Worm (Caenorhabditis elegans) whole organism, young adult: ENCODE data around the gene F54F7.8.

Source experiments
- B0019.2 ChIP-seq: fragments of 200-800 bp; sonication (Bioruptor generic); conservative IDR thresholded peaks from 2 replicates; pipeline ENCODE4 v1.3.6; 2022; ENCODE audit warnings: missing genetic modification reagents, missing genetic modification characterization, missing compliant biosample characterization
- B0336.3 ChIP-seq: fragments of 200-800 bp; sonication (Bioruptor generic); IDR thresholded peaks from 2 replicates; pipeline ENCODE4 v1.3.6; 2022; ENCODE audit warnings: missing genetic modification characterization, missing compliant biosample characterization
- C06A6.2 ChIP-seq: fragments of 200-800 bp; sonication (Bioruptor generic); conservative IDR thresholded peaks from 2 replicates; pipeline ENCODE4 v1.3.6; 2022; ENCODE audit warnings: missing genetic modification characterization, missing compliant biosample characterization
- F22D6.2 ChIP-seq: sonication (generic microtip); optimal IDR thresholded peaks from 2 replicates; lab custom pipeline; 2016; ENCODE audit warnings: mild to moderate bottlenecking, missing genetic modification characterization, missing compliant biosample characterization
- F37B4.10 ChIP-seq: fragments of 200-800 bp; sonication (Bioruptor generic); IDR thresholded peaks from 2 replicates; pipeline ENCODE4 v1.3.6; 2022; ENCODE audit warnings: missing genetic modification characterization, missing compliant biosample characterization
- F39B2.1 ChIP-seq: fragments of 200-800 bp; sonication (Bioruptor generic); IDR thresholded peaks from 2 replicates; pipeline ENCODE4 v1.3.6; 2022; ENCODE audit warnings: missing genetic modification reagents, missing genetic modification characterization, missing compliant biosample characterization
- F52B5.7 ChIP-seq: sonication (generic microtip); optimal IDR thresholded peaks from 2 replicates; lab custom pipeline; 2016; ENCODE audit warnings: mild to moderate bottlenecking, missing genetic modification characterization, missing compliant biosample characterization
- F57C9.4 ChIP-seq: sonication (generic microtip); optimal IDR thresholded peaks from 2 replicates; lab custom pipeline; 2017; ENCODE audit warnings: mild to moderate bottlenecking, missing genetic modification characterization, missing compliant biosample characterization
- K11D2.4 ChIP-seq: fragments of 200-800 bp; sonication (Bioruptor generic); IDR thresholded peaks from 2 replicates; pipeline ENCODE4 v1.3.6; 2022; ENCODE audit warnings: missing genetic modification reagents, missing genetic modification characterization, missing compliant biosample characterization
- Y79H2A.3 ChIP-seq: fragments of 200-800 bp; sonication (Bioruptor generic); conservative IDR thresholded peaks from 2 replicates; pipeline ENCODE4 v1.3.6; 2022; ENCODE audit warnings: missing genetic modification reagents, missing genetic modification characterization, missing compliant biosample characterization
- Y95B8A.8 ChIP-seq: fragments of 200-800 bp; sonication (Bioruptor generic); IDR thresholded peaks from 2 replicates; pipeline ENCODE4 v1.3.6; 2022; ENCODE audit warnings: missing genetic modification reagents, missing genetic modification characterization, missing compliant biosample characterization
- akir-1 ChIP-seq: fragments of 200-800 bp; sonication (Bioruptor generic); optimal IDR thresholded peaks from 2 replicates; lab custom pipeline; 2018; ENCODE audit warnings: mild to moderate bottlenecking, missing genetic modification characterization, moderate library complexity, missing compliant biosample characterization
- athp-1 ChIP-seq: sonication (generic microtip); optimal IDR thresholded peaks from 2 replicates; lab custom pipeline; 2017; ENCODE audit warnings: mild to moderate bottlenecking, missing genetic modification characterization, missing compliant biosample characterization
- ccch-3 ChIP-seq: fragments of 200-800 bp; sonication (Bioruptor generic); optimal IDR thresholded peaks from 2 replicates; lab custom pipeline; 2018; ENCODE audit warnings: mild to moderate bottlenecking, missing genetic modification characterization, missing compliant biosample characterization
- ceh-40 ChIP-seq: fragments of 200-800 bp; sonication (Bioruptor generic); IDR thresholded peaks from 2 replicates; pipeline ENCODE4 v1.3.6; 2022; ENCODE audit warnings: missing genetic modification characterization, missing compliant biosample characterization
- chd-7 ChIP-seq: sonication (generic microtip); optimal IDR thresholded peaks from 2 replicates; lab custom pipeline; 2016; ENCODE audit warnings: mild to moderate bottlenecking, missing genetic modification characterization, moderate library complexity, missing compliant biosample characterization
- fkh-3 ChIP-seq: sonication (generic microtip); optimal IDR thresholded peaks from 2 replicates; lab custom pipeline; 2016; ENCODE audit warnings: mild to moderate bottlenecking, missing genetic modification characterization, missing compliant biosample characterization
- him-1 ChIP-seq: sonication (generic microtip); optimal IDR thresholded peaks from 2 replicates; lab custom pipeline; 2016; ENCODE audit warnings: missing genotype, missing genetic modification reagents, missing genetic modification characterization, missing compliant biosample characterization
- hmg-20 ChIP-seq: fragments of 200-800 bp; sonication (Bioruptor generic); IDR thresholded peaks from 2 replicates; pipeline ENCODE4 v1.3.6; 2022; ENCODE audit warnings: missing genetic modification reagents, missing genetic modification characterization, missing compliant biosample characterization
- lin-54 ChIP-seq: fragments of 200-800 bp; sonication (Bioruptor generic); optimal IDR thresholded peaks from 2 replicates; lab custom pipeline; 2018; ENCODE audit warnings: mild to moderate bottlenecking, missing genetic modification characterization, missing compliant biosample characterization
- madf-3 ChIP-seq: fragments of 200-800 bp; sonication (Bioruptor generic); IDR thresholded peaks from 2 replicates; pipeline ENCODE4 v1.3.6; 2022; ENCODE audit warnings: missing genetic modification reagents, missing genetic modification characterization, missing compliant biosample characterization
- madf-6 ChIP-seq: fragments of 200-800 bp; sonication (Bioruptor generic); IDR thresholded peaks from 2 replicates; pipeline ENCODE4 v1.3.6; 2022; ENCODE audit warnings: missing genetic modification reagents, missing genetic modification characterization, missing compliant biosample characterization
- mel-28 ChIP-seq: sonication (generic microtip); optimal IDR thresholded peaks from 2 replicates; lab custom pipeline; 2016; ENCODE audit warnings: borderline replicate concordance, mild to moderate bottlenecking, missing genetic modification characterization, missing compliant biosample characterization
- mes-4 ChIP-seq: sonication (generic microtip); optimal IDR thresholded peaks from 2 replicates; lab custom pipeline; 2016; ENCODE audit warnings: missing genotype, missing genetic modification characterization, missing compliant biosample characterization
- mxl-1 ChIP-seq: sonication (generic microtip); optimal IDR thresholded peaks from 2 replicates; lab custom pipeline; 2016; ENCODE audit warnings: missing genetic modification characterization, missing compliant biosample characterization
- nfya-2 ChIP-seq: fragments of 200-800 bp; sonication (Bioruptor generic); IDR thresholded peaks from 2 replicates; pipeline ENCODE4 v1.3.6; 2022; ENCODE audit warnings: missing genetic modification reagents, missing genetic modification characterization, missing compliant biosample characterization
- nhr-27 ChIP-seq: fragments of 200-800 bp; sonication (Bioruptor generic); optimal IDR thresholded peaks from 2 replicates; lab custom pipeline; 2018; ENCODE audit warnings: mild to moderate bottlenecking, missing genetic modification characterization, moderate library complexity, missing compliant biosample characterization
- rec-8 ChIP-seq, 2 experiments: sonication (generic microtip); optimal IDR thresholded peaks; 2 replicates each; lab custom pipeline; 2016; ENCODE audit warnings: mild to moderate bottlenecking in 2 of 2, missing genetic modification characterization in 2 of 2, missing genetic modification reagents in 2 of 2, missing genotype in 2 of 2, missing biosample characterization in 1 of 2, missing compliant biosample characterization in 1 of 2, moderate library complexity in 1 of 2
- snpc-1.3 ChIP-seq: sonication (generic microtip); optimal IDR thresholded peaks from 2 replicates; lab custom pipeline; 2017; ENCODE audit warnings: missing genetic modification characterization, mild to moderate bottlenecking, missing compliant biosample characterization, antibody characterized with exemption, moderate library complexity, missing genotype, missing genetic modification reagents; ENCODE audit not compliant: insufficient read depth
- sptf-2 ChIP-seq: fragments of 200-800 bp; sonication (Bioruptor generic); optimal IDR thresholded peaks from 2 replicates; lab custom pipeline; 2018; ENCODE audit warnings: mild to moderate bottlenecking, missing genetic modification characterization, missing compliant biosample characterization
- tbp1 ChIP-seq: fragments of 200-800 bp; sonication (Bioruptor generic); optimal IDR thresholded peaks from 2 replicates; lab custom pipeline; 2018; ENCODE audit warnings: mild to moderate bottlenecking, missing genetic modification characterization, missing compliant biosample characterization
- unc-62 ChIP-seq: fragments of 150-350 bp; optimal IDR thresholded peaks from 2 replicates; lab custom pipeline; 2014; ENCODE audit warnings: missing biosample characterization, missing genetic modification reagents, missing genetic modification characterization
- ztf-22 ChIP-seq: fragments of 200-800 bp; sonication (Bioruptor generic); optimal IDR thresholded peaks from 2 replicates; lab custom pipeline; 2018; ENCODE audit warnings: mild to moderate bottlenecking, missing genetic modification characterization, moderate library complexity, missing compliant biosample characterization
- ztf-28 ChIP-seq: fragments of 200-800 bp; sonication (Bioruptor generic); IDR thresholded peaks from 2 replicates; pipeline ENCODE4 v1.3.6; 2022; ENCODE audit warnings: missing genetic modification reagents, missing genetic modification characterization, missing compliant biosample characterization
- ztf-3 ChIP-seq: fragments of 200-800 bp; sonication (Bioruptor generic); optimal IDR thresholded peaks from 2 replicates; lab custom pipeline; 2018; ENCODE audit warnings: mild to moderate bottlenecking, missing genetic modification characterization, missing compliant biosample characterization
- ztf-6 ChIP-seq: fragments of 200-800 bp; sonication (Bioruptor generic); IDR thresholded peaks from 2 replicates; pipeline ENCODE4 v1.3.6; 2022; ENCODE audit warnings: missing genetic modification reagents, missing genetic modification characterization, missing compliant biosample characterization

The F54F7.8 gene

DNA sequence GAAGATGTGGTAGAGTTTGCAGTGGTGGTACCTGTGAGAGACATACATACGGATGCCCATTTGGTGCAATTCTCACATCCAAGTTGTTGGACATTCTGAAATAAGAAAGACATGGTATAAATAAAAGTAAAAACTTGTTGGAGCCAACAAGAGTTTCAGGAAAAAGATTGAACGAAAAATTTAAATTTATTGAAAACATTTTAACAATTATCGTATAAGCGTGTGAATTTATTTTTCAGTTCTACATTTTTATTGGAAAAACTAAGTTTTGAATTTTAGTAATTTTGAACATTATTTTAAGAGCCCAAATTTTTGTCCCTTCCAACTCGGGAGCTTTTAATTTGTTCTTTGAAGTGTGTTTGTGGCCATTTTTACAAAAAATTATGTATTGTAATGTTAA, at the start of gene F54F7.8:
Gene F54F7.8 (minus strand): TSS at position 101 of the 400 bp plus-strand sequence.
- TF ChIP-seq ztf-22 (GFP tag; lab: Kevin White, UChicago) (no peak), unc-62 (no peak), F22D6.2 (no peak), K11D2.4 (GFP tag; lab: Robert Waterston, UW) (no peak), F52B5.7 (tag; lab: Kevin White, UChicago) (no peak), him-1 (tag; lab: Kevin White, UChicago) (no peak), hmg-20 (GFP tag; lab: Robert Waterston, UW) (no peak), mel-28 (tag; lab: Kevin White, UChicago) (no peak), lin-54 (GFP tag; lab: Kevin White, UChicago) (no peak), F37B4.10 (no peak), ceh-40 (GFP tag; lab: Robert Waterston, UW) (no peak), rec-8 (tag; optimal IDR thresholded peaks at IDR 0.05; lab: Kevin White, UChicago) (no peak), ztf-6 (GFP tag; lab: Robert Waterston, UW) (no peak)
- TF ChIP-seq, all 124 proteins: peak for 0

ce11 chrX:11902661-11903060, 47.9 kb upstream of the F54F7.8 start, which contains the start of gene Y62H9A.10:
TSS of gene Y62H9A.10 (minus strand) at chrX:11902761.
- no peak for TF ChIP-seq ccch-3 (GFP tag; lab: Kevin White, UChicago)

DNA sequence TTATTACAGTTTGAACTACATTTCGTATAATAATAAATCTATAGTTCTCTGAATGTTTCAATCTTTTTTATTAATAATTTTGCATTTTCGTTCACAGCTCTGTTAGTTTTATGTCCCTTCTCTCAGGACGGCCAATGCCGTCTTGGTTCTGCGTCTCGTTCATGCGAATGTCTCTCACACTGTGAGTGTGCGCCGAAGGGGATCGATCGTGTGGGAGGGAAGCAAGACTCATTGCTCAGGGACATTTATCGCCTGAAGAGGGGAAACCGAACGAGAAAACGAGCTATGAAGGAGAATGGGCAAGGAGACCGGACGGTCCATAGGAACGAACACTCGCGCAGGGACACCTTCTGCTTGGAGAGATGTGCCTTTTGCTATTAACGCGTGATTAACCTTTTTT, 44.2 kb upstream of the F54F7.8 start:
- no peak for TF ChIP-seq F39B2.1 (GFP tag; lab: Robert Waterston, UW)
- TF ChIP-seq B0336.3 (GFP tag; lab: Robert Waterston, UW) = no peak
- no peak for TF ChIP-seq C06A6.2 (GFP tag; lab: Robert Waterston, UW)
- no peak for TF ChIP-seq nhr-27 (tag; lab: Kevin White, UChicago)
- no peak for TF ChIP-seq mxl-1 (tag; lab: Kevin White, UChicago)

- no peak for TF ChIP-seq madf-6
- TF ChIP-seq mel-28 (tag; lab: Kevin White, UChicago) = no peak
- no peak for TF ChIP-seq akir-1 (GFP tag; lab: Kevin White, UChicago)
- no peak for TF ChIP-seq nfya-2 (GFP tag; lab: Robert Waterston, UW)
- TF ChIP-seq chd-7 (tag; lab: Kevin White, UChicago) = no peak
- no peak for TF ChIP-seq ztf-28
- TF ChIP-seq B0019.2 = no peak
- TF ChIP-seq athp-1 (tag; lab: Kevin White, UChicago) = no peak
- no peak for TF ChIP-seq tbp1 (GFP tag; lab: Kevin White, UChicago)
- TF ChIP-seq Y95B8A.8 (GFP tag; lab: Robert Waterston, UW) = no peak
- no peak for TF ChIP-seq snpc-1.3 (tag; lab: Kevin White, UChicago)
- no peak for TF ChIP-seq madf-3 (GFP tag; lab: Robert Waterston, UW)
- TF ChIP-seq ztf-3 = no peak
- TF ChIP-seq fkh-3 (tag; lab: Kevin White, UChicago) = no peak
- TF ChIP-seq Y79H2A.3 = no peak
- no peak for TF ChIP-seq sptf-2 (GFP tag; lab: Kevin White, UChicago)
- no peak for TF ChIP-seq mes-4 (tag; lab: Kevin White, UChicago)
- TF ChIP-seq F57C9.4 (tag; lab: Kevin White, UChicago) = no peak
Measured at ce11 chrX:11898040-11898439, 43.2 kb upstream of the F54F7.8 start, which contains the start of gene Y62H9A.9. TSS of gene Y62H9A.9 (minus strand) at chrX:11898140.
